Worm (Caenorhabditis elegans): ENCODE results near the gene T22F3.2.

ce11 chrV:3580385-3580784 is 6.1 kb upstream of the T22F3.2 start:
- TF ChIP-seq tab-1 (GFP tag; IDR thresholded peaks at IDR 0.05) (no peak), med-1 (GFP tag; optimal IDR thresholded peaks at IDR 0.05; ENCODE audit: insufficient read depth) (no peak)

Data from whole organism, midembryonic.